Worm (Caenorhabditis elegans) whole organism, L4 larva: ENCODE results near the gene msp-10.

ENCODE experiments used
- T20F7.1 ChIP-seq: fragments of 200-800 bp; sonication (Bioruptor generic); optimal IDR thresholded peaks from 2 replicates; lab custom pipeline; 2018; ENCODE audit warnings: mild to moderate bottlenecking, missing genetic modification characterization, missing compliant biosample characterization
- Y5F2A.4 ChIP-seq: fragments of 200-800 bp; sonication (Bioruptor generic); optimal IDR thresholded peaks from 2 replicates; lab custom pipeline; 2018; ENCODE audit warnings: mild to moderate bottlenecking, missing genetic modification characterization, missing compliant biosample characterization
- Y75B8A.6 ChIP-seq: fragments of 200-800 bp; sonication (Bioruptor generic); IDR thresholded peaks from 2 replicates; pipeline ENCODE4 v1.3.6; 2022; ENCODE audit warnings: missing genetic modification reagents, missing genetic modification characterization, missing compliant biosample characterization
- attf-4 ChIP-seq: sonication (generic microtip); optimal IDR thresholded peaks from 3 replicates; lab custom pipeline; 2017; ENCODE audit warnings: missing biosample characterization, missing genetic modification characterization
- ceh-82 ChIP-seq: sonication (generic microtip); optimal IDR thresholded peaks from 2 replicates; lab custom pipeline; 2017; ENCODE audit warnings: missing biosample characterization, missing genetic modification characterization
- ces-1 ChIP-seq: fragments of 150-350 bp; sonication (generic microtip); optimal IDR thresholded peaks from 4 replicates; lab custom pipeline; 2014; ENCODE audit warnings: missing biosample characterization, missing genetic modification reagents, missing genetic modification characterization
- cey-2 ChIP-seq: sonication (generic microtip); optimal IDR thresholded peaks from 3 replicates; lab custom pipeline; 2017; ENCODE audit warnings: missing genetic modification characterization, mild to moderate bottlenecking, missing compliant biosample characterization, antibody characterized with exemption, borderline replicate concordance; ENCODE audit not compliant: insufficient read depth
- daf-16 ChIP-seq, 3 experiments: sonication (generic microtip); optimal IDR thresholded peaks; 2 replicates each; lab custom pipeline; 2016 to 2017; ENCODE audit warnings: missing genetic modification characterization in 3 of 3, missing genetic modification reagents in 3 of 3, mild to moderate bottlenecking in 2 of 3, missing compliant biosample characterization in 2 of 3, missing biosample characterization in 1 of 3, moderate library complexity in 1 of 3
- dmd-6 ChIP-seq: fragments of 200-800 bp; sonication (Bioruptor generic); IDR thresholded peaks from 2 replicates; pipeline ENCODE4 v1.3.6; 2022; ENCODE audit warnings: missing genetic modification reagents, missing genetic modification characterization, missing compliant biosample characterization
- dmd-8 ChIP-seq: fragments of 200-800 bp; sonication (Bioruptor generic); IDR thresholded peaks from 2 replicates; pipeline ENCODE4 v1.3.6; 2022; ENCODE audit warnings: missing genetic modification characterization, missing compliant biosample characterization
- dmd-9 ChIP-seq: fragments of 200-800 bp; sonication (Bioruptor generic); IDR thresholded peaks from 2 replicates; pipeline ENCODE4 v1.3.6; 2022; ENCODE audit warnings: missing genetic modification reagents, missing genetic modification characterization, missing compliant biosample characterization
- dpl-1 ChIP-seq: fragments of 150-350 bp; optimal IDR thresholded peaks from 2 replicates; lab custom pipeline; 2014; ENCODE audit warnings: missing biosample characterization, missing genetic modification reagents, missing genetic modification characterization
- dve-1 ChIP-seq: sonication (generic microtip); optimal IDR thresholded peaks from 2 replicates; lab custom pipeline; 2017; ENCODE audit warnings: antibody characterized with exemption, mild to moderate bottlenecking, missing genetic modification characterization, missing compliant biosample characterization; ENCODE audit not compliant: insufficient read depth
- hlh-11 ChIP-seq: fragments of 200-800 bp; sonication (Bioruptor generic); optimal IDR thresholded peaks from 2 replicates; lab custom pipeline; 2018; ENCODE audit warnings: mild to moderate bottlenecking, missing genetic modification characterization, missing compliant biosample characterization
- hlh-30 ChIP-seq: sonication (generic microtip); optimal IDR thresholded peaks from 2 replicates; lab custom pipeline; 2017; ENCODE audit warnings: antibody characterized with exemption, mild to moderate bottlenecking, missing genetic modification characterization, missing compliant biosample characterization; ENCODE audit not compliant: insufficient read depth
- hmg-1.1 ChIP-seq: fragments of 200-800 bp; sonication (Bioruptor generic); IDR thresholded peaks from 2 replicates; pipeline ENCODE4 v1.3.6; 2022; ENCODE audit warnings: missing genetic modification reagents, missing genetic modification characterization, missing compliant biosample characterization
- lin-13 ChIP-seq: fragments of 150-350 bp; optimal IDR thresholded peaks from 2 replicates; lab custom pipeline; 2014; ENCODE audit warnings: missing biosample characterization, missing genetic modification reagents, missing genetic modification characterization
- lin-15B ChIP-seq: fragments of 150-350 bp; sonication (generic microtip); optimal IDR thresholded peaks from 3 replicates; lab custom pipeline; 2014; ENCODE audit warnings: missing biosample characterization, missing genetic modification characterization
- lir-3 ChIP-seq: sonication (generic microtip); optimal IDR thresholded peaks from 2 replicates; lab custom pipeline; 2016; ENCODE audit warnings: mild to moderate bottlenecking, missing genetic modification characterization, missing compliant biosample characterization
- lsy-2 ChIP-seq, 2 experiments: fragments of 150-350 bp in 1 of 2; sonication (generic microtip) in 1 of 2; optimal IDR thresholded peaks; 2 replicates each; lab custom pipeline; 2014 to 2017; ENCODE audit warnings: missing biosample characterization in 2 of 2, missing genetic modification characterization in 2 of 2
- madf-5 ChIP-seq, 2 experiments: fragments of 200-800 bp; sonication (Bioruptor generic); IDR thresholded peaks; 2 replicates each; pipeline ENCODE4 v1.3.6; 2022; ENCODE audit warnings: missing compliant biosample characterization in 2 of 2, missing genetic modification characterization in 2 of 2
- mdl-1 ChIP-seq, 2 experiments: fragments of 150-350 bp in 1 of 2; sonication (generic microtip) in 1 of 2; optimal IDR thresholded peaks; 2 replicates each; lab custom pipeline; 2014 to 2017; ENCODE audit warnings: missing biosample characterization in 2 of 2, missing genetic modification characterization in 2 of 2
- mep-1 ChIP-seq: fragments of 150-350 bp; sonication (generic microtip); optimal IDR thresholded peaks from 3 replicates; lab custom pipeline; 2014; ENCODE audit warnings: missing biosample characterization, missing genetic modification characterization
- mxl-3 ChIP-seq: fragments of 200-800 bp; sonication (Bioruptor generic); optimal IDR thresholded peaks from 2 replicates; lab custom pipeline; 2018; ENCODE audit warnings: mild to moderate bottlenecking, missing genetic modification characterization, missing compliant biosample characterization
- nhr-237 ChIP-seq: sonication (generic microtip); optimal IDR thresholded peaks from 2 replicates; lab custom pipeline; 2017; ENCODE audit warnings: missing biosample characterization, missing genetic modification characterization
- nhr-28 ChIP-seq: fragments of 150-350 bp; optimal IDR thresholded peaks from 2 replicates; lab custom pipeline; 2014; ENCODE audit warnings: missing biosample characterization, missing genetic modification characterization
- nhr-48 ChIP-seq: sonication (generic microtip); optimal IDR thresholded peaks from 2 replicates; lab custom pipeline; 2016; ENCODE audit warnings: mild to moderate bottlenecking, missing genetic modification characterization, missing compliant biosample characterization
- nhr-6 ChIP-seq: fragments of 150-350 bp; optimal IDR thresholded peaks from 2 replicates; lab custom pipeline; 2014; ENCODE audit warnings: missing biosample characterization, missing genetic modification characterization
- nhr-77 ChIP-seq: fragments of 150-350 bp; optimal IDR thresholded peaks from 2 replicates; lab custom pipeline; 2014; ENCODE audit warnings: missing biosample characterization, missing genetic modification characterization
- pha-4 ChIP-seq, 2 experiments: fragments of 150-350 bp in 1 of 2; fragments of 200-800 bp in 1 of 2; sonication (Bioruptor generic) in 1 of 2; IDR thresholded peaks in 1 of 2; optimal IDR thresholded peaks in 1 of 2; 2 replicates each; pipeline versions ENCODE4 v1.3.6 to Lab custom; 2014 to 2022; ENCODE audit warnings: missing genetic modification characterization in 2 of 2, missing genetic modification reagents in 2 of 2, missing biosample characterization in 1 of 2, missing compliant biosample characterization in 1 of 2
- php-3 ChIP-seq: fragments of 200-800 bp; sonication (Bioruptor generic); IDR thresholded peaks from 2 replicates; pipeline ENCODE4 v1.3.6; 2022; ENCODE audit warnings: missing genetic modification reagents, missing genetic modification characterization, missing compliant biosample characterization
- pqm-1 ChIP-seq: sonication (generic microtip); optimal IDR thresholded peaks from 2 replicates; lab custom pipeline; 2017; ENCODE audit warnings: missing biosample characterization, missing genetic modification characterization
- rbr-2 ChIP-seq: sonication (generic microtip); optimal IDR thresholded peaks from 2 replicates; lab custom pipeline; 2016; ENCODE audit warnings: missing genotype, missing genetic modification characterization, missing compliant biosample characterization
- snpc-1.2 ChIP-seq: fragments of 200-800 bp; sonication (Bioruptor generic); IDR thresholded peaks from 2 replicates; pipeline ENCODE4 v1.3.6; 2022; ENCODE audit warnings: missing genetic modification reagents, missing genetic modification characterization, missing compliant biosample characterization
- tag-97 ChIP-seq: fragments of 200-800 bp; sonication (Bioruptor generic); IDR thresholded peaks from 2 replicates; pipeline ENCODE4 v1.3.6; 2022; ENCODE audit warnings: missing genetic modification characterization, missing compliant biosample characterization
- unc-62 ChIP-seq, 3 experiments: fragments of 150-350 bp in 1 of 3; sonication (generic microtip); optimal IDR thresholded peaks in 2 of 3; peaks in 1 of 3; 1 replicate in 1 of 3; 2 replicates in 2 of 3; lab custom pipeline; 2014 to 2017; ENCODE audit warnings: missing biosample characterization in 3 of 3, missing genetic modification characterization in 3 of 3, missing genetic modification reagents in 3 of 3, missing genotype in 1 of 3
- zfp-2 ChIP-seq: sonication (generic microtip); optimal IDR thresholded peaks from 2 replicates; lab custom pipeline; 2016; ENCODE audit warnings: mild to moderate bottlenecking, missing genetic modification characterization, missing compliant biosample characterization
- zip-2 ChIP-seq: fragments of 150-350 bp; optimal IDR thresholded peaks from 2 replicates; lab custom pipeline; 2014; ENCODE audit warnings: missing biosample characterization, missing genetic modification characterization
- ztf-11 ChIP-seq: fragments of 150-350 bp; optimal IDR thresholded peaks from 2 replicates; lab custom pipeline; 2014; ENCODE audit warnings: missing biosample characterization, missing genetic modification characterization

Gene msp-10

ce11 chrIV:9873837-9874236, 36.4 kb downstream of the msp-10 start (continued):
- TF ChIP-seq ceh-82, result no peak
- TF ChIP-seq mxl-3 (GFP tag; lab: Kevin White, UChicago), result peak; percentile 71
- TF ChIP-seq dmd-8 (GFP tag; lab: Robert Waterston, UW), result no peak
- TF ChIP-seq nhr-6, result peak; percentile 15
- no peak for TF ChIP-seq zfp-2 (tag; lab: Kevin White, UChicago)
- no peak for TF ChIP-seq dmd-9 (GFP tag; lab: Robert Waterston, UW)
- no peak for TF ChIP-seq Y5F2A.4 (GFP tag; lab: Kevin White, UChicago)
- peak; percentile 56; the same call in 1 of the 2 replicates for TF ChIP-seq hmg-1.1 (GFP tag; lab: Robert Waterston, UW)
- TF ChIP-seq hlh-30 (tag; lab: Kevin White, UChicago), result peak; percentile 84
- TF ChIP-seq madf-5 (GFP tag; IDR thresholded peaks at IDR 0.05; lab: Robert Waterston, UW), result no peak
- peak; percentile 17 for TF ChIP-seq nhr-77 (tag; lab: Kevin White, UChicago)
- TF ChIP-seq tag-97 (GFP tag; lab: Robert Waterston, UW), result no peak
- no peak for TF ChIP-seq pha-4 (GFP tag; IDR thresholded peaks at IDR 0.05; lab: Robert Waterston, UW)
- TF ChIP-seq pha-4 (tag; optimal IDR thresholded peaks at IDR 0.05; lab: Kevin White, UChicago), result no peak

- TF ChIP-seq Y5F2A.4 (GFP tag; lab: Kevin White, UChicago), result no peak
- TF ChIP-seq nhr-28 (tag; lab: Kevin White, UChicago), result peak; percentile 87
- no peak for TF ChIP-seq lin-15B
- no peak for TF ChIP-seq Y75B8A.6 (GFP tag; lab: Robert Waterston, UW)
- TF ChIP-seq daf-16 (GFP tag; optimal IDR thresholded peaks at IDR 0.05; lab: Kevin White, UChicago), result no peak
- peak; percentile 88 for TF ChIP-seq daf-16 (tag; optimal IDR thresholded peaks at IDR 0.05; lab: Kevin White, UChicago)
- TF ChIP-seq T20F7.1, result peak; percentile 44
- no peak for TF ChIP-seq lir-3
- TF ChIP-seq ces-1 (GFP tag; lab: Kevin White, UChicago), result no peak
- peak; percentile 81 for TF ChIP-seq nhr-48 (tag; lab: Kevin White, UChicago)
- TF ChIP-seq pqm-1 (tag; lab: Kevin White, UChicago), result peak; percentile 11
- no peak for TF ChIP-seq ceh-82
- no peak for TF ChIP-seq ztf-11
- peak in 1 of 2 experiments; percentile 81 for TF ChIP-seq mdl-1 (tag; optimal IDR thresholded peaks at IDR 0.05; lab: Kevin White, UChicago)
- peak; percentile 74 for TF ChIP-seq dve-1 (tag; lab: Kevin White, UChicago)
- TF ChIP-seq dmd-6 (GFP tag; lab: Robert Waterston, UW), result peak; percentile 92
- no peak for TF ChIP-seq zip-2 (tag; lab: Kevin White, UChicago)
- TF ChIP-seq lsy-2 (tag; optimal IDR thresholded peaks at IDR 0.05; lab: Kevin White, UChicago), result peak in 1 of 2 experiments; percentile 60
- peak in 1 of 2 experiments; percentile 43 for TF ChIP-seq unc-62 (GFP tag; optimal IDR thresholded peaks at IDR 0.05 in 1 of 2; lab: Kevin White, UChicago)
- no peak for TF ChIP-seq unc-62 (tag; optimal IDR thresholded peaks at IDR 0.05; lab: Kevin White, UChicago)
- TF ChIP-seq attf-4 (tag; lab: Kevin White, UChicago), result no peak
- 0 out of 2 replicates have a peak, but pooled peaks have one; percentile 20 for TF ChIP-seq php-3 (GFP tag; lab: Robert Waterston, UW)
- TF ChIP-seq rbr-2 (tag; lab: Kevin White, UChicago), result no peak
- TF ChIP-seq cey-2 (tag; lab: Kevin White, UChicago), result peak; percentile 44
- no peak for TF ChIP-seq nhr-237 (tag; lab: Kevin White, UChicago)
- TF ChIP-seq dpl-1 (GFP tag; lab: Kevin White, UChicago), result peak; percentile 14
- peak; percentile 50 for TF ChIP-seq mep-1 (tag; lab: Kevin White, UChicago)
- TF ChIP-seq snpc-1.2 (GFP tag; lab: Robert Waterston, UW), result no peak
- peak; percentile 90 for TF ChIP-seq mxl-3 (GFP tag; lab: Kevin White, UChicago)
- TF ChIP-seq lin-13, result no peak
- TF ChIP-seq hlh-30 (tag; lab: Kevin White, UChicago), result peak; percentile 76
- TF ChIP-seq hlh-11 (tag; lab: Kevin White, UChicago), result peak; percentile 80
Observed at ce11 chrIV:9875646-9876045, 38.2 kb downstream of the msp-10 start.
